Worm (Caenorhabditis elegans) whole organism, young adult: ENCODE results near the gene AH6.3.

ENCODE experiments used
- F37B4.10 ChIP-seq: fragments of 200-800 bp; sonication (Bioruptor generic); IDR thresholded peaks from 2 replicates; pipeline ENCODE4 v1.3.6; 2022; ENCODE audit warnings: missing genetic modification characterization, missing compliant biosample characterization
- F49E8.2 ChIP-seq: sonication (generic microtip); optimal IDR thresholded peaks from 3 replicates; lab custom pipeline; 2017; ENCODE audit warnings: missing genetic modification characterization, mild to moderate bottlenecking, missing compliant biosample characterization, antibody characterized with exemption, moderate library complexity; ENCODE audit not compliant: insufficient read depth
- F52B5.7 ChIP-seq: sonication (generic microtip); optimal IDR thresholded peaks from 2 replicates; lab custom pipeline; 2016; ENCODE audit warnings: mild to moderate bottlenecking, missing genetic modification characterization, missing compliant biosample characterization
- F57C9.4 ChIP-seq: sonication (generic microtip); optimal IDR thresholded peaks from 2 replicates; lab custom pipeline; 2017; ENCODE audit warnings: mild to moderate bottlenecking, missing genetic modification characterization, missing compliant biosample characterization
- Y79H2A.3 ChIP-seq: fragments of 200-800 bp; sonication (Bioruptor generic); conservative IDR thresholded peaks from 2 replicates; pipeline ENCODE4 v1.3.6; 2022; ENCODE audit warnings: missing genetic modification reagents, missing genetic modification characterization, missing compliant biosample characterization
- Y95B8A.8 ChIP-seq: fragments of 200-800 bp; sonication (Bioruptor generic); IDR thresholded peaks from 2 replicates; pipeline ENCODE4 v1.3.6; 2022; ENCODE audit warnings: missing genetic modification reagents, missing genetic modification characterization, missing compliant biosample characterization
- akir-1 ChIP-seq: fragments of 200-800 bp; sonication (Bioruptor generic); optimal IDR thresholded peaks from 2 replicates; lab custom pipeline; 2018; ENCODE audit warnings: mild to moderate bottlenecking, missing genetic modification characterization, moderate library complexity, missing compliant biosample characterization
- ama-1 ChIP-seq, 3 experiments: fragments of 150-350 bp in 1 of 3; sonication (generic microtip) in 2 of 3; optimal IDR thresholded peaks; 2 replicates each; lab custom pipeline; 2014 to 2018; ENCODE audit warnings: missing biosample characterization in 2 of 3, missing genetic modification characterization in 2 of 3, missing genetic modification reagents in 2 of 3
- aptf-2 ChIP-seq: fragments of 200-800 bp; sonication (Bioruptor generic); conservative IDR thresholded peaks from 2 replicates; pipeline ENCODE4 v1.3.6; 2022; ENCODE audit warnings: missing genetic modification reagents, missing genetic modification characterization, missing compliant biosample characterization
- atf-7 ChIP-seq: sonication (generic microtip); optimal IDR thresholded peaks from 2 replicates; lab custom pipeline; 2017; ENCODE audit warnings: mild to moderate bottlenecking, missing genetic modification characterization, missing compliant biosample characterization
- attf-3 ChIP-seq: fragments of 200-800 bp; sonication (Bioruptor generic); conservative IDR thresholded peaks from 2 replicates; pipeline ENCODE4 v1.3.6; 2022; ENCODE audit warnings: missing genetic modification reagents, missing genetic modification characterization, missing compliant biosample characterization
- bed-1 ChIP-seq: fragments of 200-800 bp; sonication (Bioruptor generic); IDR thresholded peaks from 2 replicates; pipeline ENCODE4 v1.3.6; 2022; ENCODE audit warnings: missing genetic modification reagents, missing genetic modification characterization, missing compliant biosample characterization
- cebp-2 ChIP-seq: fragments of 200-800 bp; sonication (Bioruptor generic); IDR thresholded peaks from 2 replicates; pipeline ENCODE4 v1.3.6; 2022; ENCODE audit warnings: missing genetic modification characterization, missing compliant biosample characterization
- ceh-79 ChIP-seq: sonication (generic microtip); optimal IDR thresholded peaks from 2 replicates; lab custom pipeline; 2017; ENCODE audit warnings: mild to moderate bottlenecking, missing genetic modification characterization, missing compliant biosample characterization
- ets-4 ChIP-seq: fragments of 200-800 bp; sonication (Bioruptor generic); optimal IDR thresholded peaks from 2 replicates; lab custom pipeline; 2018; ENCODE audit warnings: mild to moderate bottlenecking, missing genetic modification characterization, missing compliant biosample characterization
- hmg-1.2 ChIP-seq: fragments of 200-800 bp; sonication (Bioruptor generic); IDR thresholded peaks from 2 replicates; pipeline ENCODE4 v1.3.6; 2022; ENCODE audit warnings: missing genetic modification reagents, missing genetic modification characterization, missing compliant biosample characterization
- lin-26 ChIP-seq: fragments of 200-800 bp; sonication (Bioruptor generic); IDR thresholded peaks from 2 replicates; pipeline ENCODE4 v1.3.6; 2022; ENCODE audit warnings: missing genetic modification reagents, missing genetic modification characterization, missing compliant biosample characterization
- madf-10 ChIP-seq: sonication (generic microtip); optimal IDR thresholded peaks from 2 replicates; lab custom pipeline; 2016; ENCODE audit warnings: mild to moderate bottlenecking, missing genetic modification characterization, missing compliant biosample characterization
- mes-4 ChIP-seq: sonication (generic microtip); optimal IDR thresholded peaks from 2 replicates; lab custom pipeline; 2016; ENCODE audit warnings: missing genotype, missing genetic modification characterization, missing compliant biosample characterization
- nfya-1 ChIP-seq: sonication (generic microtip); optimal IDR thresholded peaks from 2 replicates; lab custom pipeline; 2017; ENCODE audit warnings: antibody characterized with exemption, missing compliant biosample characterization, missing genetic modification characterization, borderline replicate concordance; ENCODE audit not compliant: insufficient read depth
- nhr-90 ChIP-seq: sonication (generic microtip); optimal IDR thresholded peaks from 2 replicates; lab custom pipeline; 2016; ENCODE audit warnings: missing genotype, mild to moderate bottlenecking, missing genetic modification characterization, missing compliant biosample characterization
- rcor-1 ChIP-seq: fragments of 200-800 bp; sonication (Bioruptor generic); IDR thresholded peaks from 2 replicates; pipeline ENCODE4 v1.3.6; 2022; ENCODE audit warnings: missing genetic modification reagents, missing genetic modification characterization, missing compliant biosample characterization
- snpc-4 ChIP-seq, 5 experiments: fragments of 150-350 bp in 1 of 5; sonication (generic microtip) in 4 of 5; optimal IDR thresholded peaks; 2 replicates each; lab custom pipeline; 2014 to 2018; ENCODE audit warnings: missing genetic modification characterization in 5 of 5, missing biosample characterization in 3 of 5, antibody characterized with exemption in 2 of 5, mild to moderate bottlenecking in 2 of 5, missing compliant biosample characterization in 2 of 5, missing genotype in 2 of 5, moderate library complexity in 2 of 5, missing genetic modification reagents in 1 of 5
- sptf-2 ChIP-seq: fragments of 200-800 bp; sonication (Bioruptor generic); optimal IDR thresholded peaks from 2 replicates; lab custom pipeline; 2018; ENCODE audit warnings: mild to moderate bottlenecking, missing genetic modification characterization, missing compliant biosample characterization
- tbp1 ChIP-seq: fragments of 200-800 bp; sonication (Bioruptor generic); optimal IDR thresholded peaks from 2 replicates; lab custom pipeline; 2018; ENCODE audit warnings: mild to moderate bottlenecking, missing genetic modification characterization, missing compliant biosample characterization
- zim-3 ChIP-seq: sonication (generic microtip); optimal IDR thresholded peaks from 2 replicates; lab custom pipeline; 2017; ENCODE audit warnings: mild to moderate bottlenecking, missing genetic modification characterization, moderate library complexity, missing compliant biosample characterization

AH6.3 gene

ce11 chrII:9553179-9553578 is 34.3 kb downstream of the AH6.3 start, which contains the start of gene F35H8.1:
F35H8.1 (minus strand) TSS chrII:9553279.
- TF ChIP-seq F37B4.10 (GFP tag; lab: Robert Waterston, UW) (no peak), madf-10 (tag; lab: Kevin White, UChicago) (no peak), atf-7 (no peak), zim-3 (tag; lab: Kevin White, UChicago) (no peak), Y79H2A.3 (GFP tag; lab: Robert Waterston, UW) (no peak), tbp1 (GFP tag; lab: Kevin White, UChicago) (no peak), rcor-1 (GFP tag; lab: Robert Waterston, UW) (no peak)

- TF ChIP-seq akir-1, result no peak
Observed at ce11 chrII:9554925-9555553, 36.2 kb downstream of the AH6.3 start, which contains the start of gene F35H8.2. F35H8.2 (plus strand) TSS chrII:9555503.

DNA sequence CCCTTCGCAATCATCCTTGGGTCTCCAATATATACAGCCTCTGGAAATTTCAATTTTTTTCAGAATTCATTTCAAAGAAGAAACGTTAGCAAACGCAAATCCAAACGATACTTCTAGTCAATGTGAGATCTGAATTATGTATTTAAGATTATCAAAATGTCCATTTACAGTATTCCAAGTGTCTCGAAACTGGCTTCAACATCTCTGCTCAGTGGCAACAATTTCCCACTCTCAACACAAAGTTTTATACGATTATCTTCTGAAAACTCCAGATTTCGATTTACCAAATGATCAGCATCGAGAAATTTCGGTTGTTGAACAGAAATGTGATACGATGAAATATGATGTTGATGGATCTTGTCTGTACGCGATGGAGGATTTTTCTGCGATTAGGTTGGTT is 37.7 kb downstream of the AH6.3 start:
- TF ChIP-seq mes-4 (tag; lab: Kevin White, UChicago) (no peak), ceh-79 (tag; lab: Kevin White, UChicago) (no peak), F52B5.7 (tag; lab: Kevin White, UChicago) (no peak), attf-3 (GFP tag; lab: Robert Waterston, UW) (no peak), F49E8.2 (tag; lab: Kevin White, UChicago) (no peak), lin-26 (GFP tag; lab: Robert Waterston, UW) (no peak)

DNA sequence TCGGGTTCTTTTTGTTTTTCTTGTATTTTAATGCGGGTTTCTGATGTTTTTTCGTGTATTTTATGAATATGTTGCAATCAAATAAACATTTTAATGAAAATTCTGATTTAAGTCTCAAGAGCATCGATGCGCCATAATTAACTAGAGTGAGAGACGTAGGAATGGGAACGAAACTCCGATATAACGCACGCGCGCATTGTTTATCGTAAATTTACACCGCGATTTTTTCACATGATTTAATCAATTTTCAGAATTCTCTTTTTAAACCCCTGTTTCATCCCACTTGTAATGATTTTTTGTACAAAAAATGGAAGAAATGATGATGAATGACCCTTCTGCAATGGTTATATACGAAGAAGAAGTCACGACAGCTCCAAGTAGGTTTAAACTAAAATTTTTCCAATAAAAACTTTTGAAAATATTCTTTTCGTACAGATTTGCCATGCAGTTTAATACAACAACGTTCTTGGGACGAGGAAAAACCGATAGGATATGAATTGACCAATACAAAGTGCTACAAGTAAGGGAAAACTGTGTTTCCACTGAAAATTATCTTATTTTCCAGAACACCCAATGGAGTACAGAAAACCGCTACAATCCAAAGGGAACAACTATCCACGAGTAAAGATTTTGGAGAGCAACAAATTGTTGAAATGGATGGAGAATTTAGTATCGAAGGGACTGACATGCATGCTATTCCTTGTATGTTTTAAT is 38.7 kb downstream of the AH6.3 start, which contains the start of gene zfp-2:
Gene zfp-2 (plus strand): TSS at position 214 of the 714 bp plus-strand sequence.
- TF ChIP-seq ama-1 (optimal IDR thresholded peaks at IDR 0.05; lab: Kevin White, UChicago) (no peak), ama-1 (GFP tag; optimal IDR thresholded peaks at IDR 0.05; lab: Kevin White, UChicago) (no peak), atf-7 (no peak), attf-3 (GFP tag; lab: Robert Waterston, UW) (peak; percentile 90)

DNA sequence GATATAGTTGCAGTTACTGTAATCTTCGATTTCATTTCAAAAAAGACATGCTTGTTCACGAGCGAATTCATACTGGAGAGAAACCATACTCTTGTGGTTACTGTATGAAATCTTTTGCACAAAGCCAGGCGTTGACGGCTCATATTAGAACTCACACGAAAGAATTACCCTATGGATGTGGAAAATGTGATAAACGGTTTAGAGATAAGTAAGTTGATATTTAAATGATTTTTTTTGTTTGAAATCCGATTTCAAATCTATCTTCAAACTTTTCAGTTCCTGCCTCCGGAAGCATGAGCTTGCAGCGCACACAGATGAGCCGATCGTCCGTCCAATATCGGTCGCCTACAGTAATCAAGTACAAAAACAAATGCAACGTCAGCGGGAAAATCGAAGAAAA is 40.1 kb downstream of the AH6.3 start:
- TF ChIP-seq Y95B8A.8 (GFP tag; lab: Robert Waterston, UW) (no peak), sptf-2 (no peak), aptf-2 (no peak), F57C9.4 (no peak), nfya-1 (tag; lab: Kevin White, UChicago) (no peak), ets-4 (GFP tag; lab: Kevin White, UChicago) (no peak), hmg-1.2 (GFP tag; lab: Robert Waterston, UW) (no peak), cebp-2 (no peak)

DNA sequence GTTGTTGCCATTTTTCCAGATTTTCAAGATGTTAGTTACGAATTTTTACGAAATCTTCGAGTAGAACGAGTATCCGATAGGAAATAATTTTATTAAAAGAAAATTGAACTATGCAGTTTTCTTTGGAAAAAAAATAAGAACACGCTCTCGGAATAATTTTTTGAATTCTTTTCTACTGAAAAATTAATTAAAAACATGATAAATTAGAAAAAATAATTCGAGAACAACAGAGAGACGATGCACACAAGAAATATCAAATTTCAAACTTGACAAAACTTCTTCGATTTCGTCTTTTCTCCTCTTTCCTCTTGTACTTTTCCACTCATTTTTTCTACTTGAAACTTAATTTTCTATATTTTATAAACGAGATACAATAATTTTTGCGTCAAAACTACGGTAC is 41.1 kb downstream of the AH6.3 start, which contains the start of gene F35H8.4:
Gene F35H8.4 (minus strand): TSS at position 101 of the 400 bp plus-strand sequence.
- TF ChIP-seq tbp1 (GFP tag; lab: Kevin White, UChicago) (no peak), bed-1 (GFP tag; lab: Robert Waterston, UW) (no peak), nhr-90 (tag; lab: Kevin White, UChicago) (no peak), snpc-4 (GFP tag; optimal IDR thresholded peaks at IDR 0.05; lab: Kevin White, UChicago) (no peak), snpc-4 (tag; optimal IDR thresholded peaks at IDR 0.05; lab: Kevin White, UChicago) (no peak), ets-4 (GFP tag; lab: Kevin White, UChicago) (no peak)
